Fruit fly (Drosophila melanogaster) whole organism, adult: Measurements from ENCODE around the gene colt.

Experiments
- CG11617 ChIP-seq: fragments of 200-800 bp; sonication (Bioruptor generic); optimal IDR thresholded peaks from 2 replicates; lab custom pipeline; 2017; ENCODE audit warnings: mild to moderate bottlenecking, missing biosample characterization, missing genetic modification reagents, missing genetic modification characterization
- CG12768 ChIP-seq: fragments of 200-800 bp; sonication (Bioruptor generic); optimal IDR thresholded peaks from 2 replicates; lab custom pipeline; 2017; ENCODE audit warnings: missing biosample characterization, missing genetic modification characterization, mild to moderate bottlenecking, moderate library complexity, missing genetic modification reagents
- CG14711 ChIP-seq: fragments of 200-800 bp; sonication (Bioruptor generic); optimal IDR thresholded peaks from 2 replicates; lab custom pipeline; 2018; ENCODE audit warnings: missing biosample characterization, mild to moderate bottlenecking, missing genetic modification characterization, moderate library complexity
- CG1620 ChIP-seq: fragments of 200-800 bp; sonication (Bioruptor generic); optimal IDR thresholded peaks from 2 replicates; lab custom pipeline; 2016; ENCODE audit warnings: missing biosample characterization, missing genetic modification characterization
- CG33017 ChIP-seq: fragments of 200-800 bp; sonication (Bioruptor generic); optimal IDR thresholded peaks from 2 replicates; lab custom pipeline; 2018; ENCODE audit warnings: missing biosample characterization, mild to moderate bottlenecking, missing genetic modification characterization, moderate library complexity
- CG5204 ChIP-seq: fragments of 200-800 bp; sonication (Bioruptor generic); optimal IDR thresholded peaks from 2 replicates; lab custom pipeline; 2016; ENCODE audit warnings: missing biosample characterization, missing genetic modification characterization
- CG7045 ChIP-seq: fragments of 200-800 bp; sonication (Bioruptor generic); optimal IDR thresholded peaks from 2 replicates; lab custom pipeline; 2017; ENCODE audit warnings: missing biosample characterization, mild to moderate bottlenecking, missing genetic modification characterization
- CG7101 ChIP-seq: fragments of 200-800 bp; sonication (Bioruptor generic); optimal IDR thresholded peaks from 2 replicates; lab custom pipeline; 2018; ENCODE audit warnings: missing biosample characterization, mild to moderate bottlenecking, missing genetic modification characterization, moderate library complexity
- Clk ChIP-seq: fragments of 200-800 bp; sonication (Bioruptor generic); optimal IDR thresholded peaks from 2 replicates; lab custom pipeline; 2017; ENCODE audit warnings: missing biosample characterization, missing genetic modification characterization
- Crg-1 ChIP-seq: fragments of 200-800 bp; sonication (Bioruptor generic); optimal IDR thresholded peaks from 2 replicates; lab custom pipeline; 2016; ENCODE audit warnings: missing biosample characterization, missing genetic modification characterization
- Hr96 ChIP-seq: fragments of 200-800 bp; sonication (Bioruptor generic); optimal IDR thresholded peaks from 2 replicates; lab custom pipeline; 2016; ENCODE audit warnings: missing biosample characterization, missing genetic modification characterization
- Mnt ChIP-seq: fragments of 200-800 bp; sonication (Bioruptor generic); optimal IDR thresholded peaks from 2 replicates; lab custom pipeline; 2016; ENCODE audit warnings: missing biosample characterization, mild to moderate bottlenecking, missing genetic modification characterization
- bab1 ChIP-seq: fragments of 200-800 bp; sonication (Bioruptor generic); optimal IDR thresholded peaks from 3 replicates; lab custom pipeline; 2019; ENCODE audit warnings: missing biosample characterization, mild to moderate bottlenecking, missing genetic modification characterization, moderate library complexity
- cic ChIP-seq: fragments of 200-800 bp; sonication (Bioruptor generic); optimal IDR thresholded peaks from 2 replicates; lab custom pipeline; 2017; ENCODE audit warnings: missing biosample characterization, mild to moderate bottlenecking, missing genetic modification characterization, moderate library complexity
- cnc ChIP-seq, 2 experiments: fragments of >200 bp; optimal IDR thresholded peaks; 2 replicates each; lab custom pipeline; 2017
- kay ChIP-seq: fragments of 200-800 bp; sonication (Bioruptor generic); peaks from one replicate; lab custom pipeline; 2016; ENCODE audit warnings: missing biosample characterization, missing genetic modification characterization, borderline replicate concordance
- ovo ChIP-seq: fragments of 200-800 bp; sonication (Bioruptor generic); optimal IDR thresholded peaks from 2 replicates; lab custom pipeline; 2016; ENCODE audit warnings: missing biosample characterization, missing genetic modification characterization
- pad ChIP-seq: fragments of 200-800 bp; sonication (Bioruptor generic); optimal IDR thresholded peaks from 3 replicates; lab custom pipeline; 2017; ENCODE audit warnings: missing biosample characterization, missing genetic modification characterization, mild to moderate bottlenecking, moderate library complexity, missing genetic modification reagents
- tj ChIP-seq: fragments of 200-800 bp; sonication (Bioruptor generic); optimal IDR thresholded peaks from 3 replicates; lab custom pipeline; 2017; ENCODE audit warnings: missing biosample characterization, mild to moderate bottlenecking, missing genetic modification characterization, moderate library complexity
- toe ChIP-seq: fragments of 200-800 bp; sonication (Bioruptor generic); optimal IDR thresholded peaks from 2 replicates; lab custom pipeline; 2016; ENCODE audit warnings: missing biosample characterization, missing genetic modification characterization

Gene colt

dm6 chr2L:2734215-2734614 lies 35.7 kb downstream of the colt start:
- TF ChIP-seq CG7101 (tag; lab: Kevin White, UChicago) (peak; percentile 65), ovo (no peak), CG1620 (GFP tag; lab: Kevin White, UChicago) (peak; percentile 38), CG11617 (GFP tag; lab: Kevin White, UChicago) (peak; percentile 47), CG33017 (tag; lab: Kevin White, UChicago) (no peak), CG7045 (GFP tag; lab: Kevin White, UChicago) (peak; percentile 52), cnc (optimal IDR thresholded peaks at IDR 0.05; lab: Kevin White, UChicago) (no peak), bab1 (GFP tag; lab: Kevin White, UChicago) (peak; percentile 90), pad (peak; percentile 61), toe (GFP tag; lab: Kevin White, UChicago) (peak; percentile 34), Hr96 (peak; percentile 9), tj (peak; percentile 42), cic (GFP tag; lab: Kevin White, UChicago) (no peak), Clk (GFP tag; lab: Kevin White, UChicago) (no peak), CG5204 (no peak), CG12768 (GFP tag; lab: Kevin White, UChicago) (no peak), CG14711 (tag; lab: Kevin White, UChicago) (peak; percentile 60), Crg-1 (GFP tag; lab: Kevin White, UChicago) (peak; percentile 48), Mnt (no peak), kay (peak; percentile 25)

- TF ChIP-seq cnc (optimal IDR thresholded peaks at IDR 0.05; lab: Kevin White, UChicago) (no peak), Clk (GFP tag; lab: Kevin White, UChicago) (no peak), CG7045 (GFP tag; lab: Kevin White, UChicago) (no peak), bab1 (GFP tag; lab: Kevin White, UChicago) (no peak), tj (peak; percentile 92), ovo (no peak), cic (GFP tag; lab: Kevin White, UChicago) (no peak), Hr96 (no peak)
Observed at dm6 chr2L:2732139-2732830, 37.6 kb downstream of the colt start.

dm6 chr2L:2731370-2732138 lies 38.3 kb downstream of the colt start:
- TF ChIP-seq kay: peak; percentile 59
- TF ChIP-seq Mnt: no peak
- TF ChIP-seq CG5204: peak; percentile 43
- TF ChIP-seq CG7101 (tag; lab: Kevin White, UChicago): peak; percentile 54
- TF ChIP-seq CG14711 (tag; lab: Kevin White, UChicago): peak; percentile 49
- TF ChIP-seq toe (GFP tag; lab: Kevin White, UChicago): peak; percentile 47
- no peak for TF ChIP-seq pad
- no peak for TF ChIP-seq tj
- TF ChIP-seq CG7045 (GFP tag; lab: Kevin White, UChicago): peak; percentile 43
- TF ChIP-seq CG11617 (GFP tag; lab: Kevin White, UChicago): peak; percentile 45
- peak; percentile 17 for TF ChIP-seq CG1620 (GFP tag; lab: Kevin White, UChicago)
- TF ChIP-seq Crg-1 (GFP tag; lab: Kevin White, UChicago): no peak
- peak; percentile 23 for TF ChIP-seq CG33017 (tag; lab: Kevin White, UChicago)

DNA sequence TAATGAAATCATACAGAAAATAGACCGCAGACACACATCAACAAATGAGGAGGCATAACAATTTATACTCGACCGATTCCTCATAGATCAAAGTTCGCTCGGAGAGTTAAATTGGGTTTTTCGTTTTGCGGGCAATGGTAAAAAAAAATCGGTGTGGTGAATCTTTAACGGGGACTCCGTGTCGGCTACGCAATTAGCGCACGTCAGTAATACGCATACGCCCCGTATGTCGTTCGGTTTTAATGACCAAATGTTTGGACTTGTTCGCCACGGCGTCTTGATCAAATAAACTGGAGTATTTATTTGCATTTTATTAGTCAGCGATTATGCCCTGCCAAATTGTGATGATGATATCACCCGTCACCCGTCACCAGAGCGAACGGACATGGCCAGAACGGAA lies 39.1 kb downstream of the colt start:
- TF ChIP-seq CG5204: no peak
- TF ChIP-seq kay: peak; percentile 73

dm6 chr2L:2729882-2730281 lies 40.0 kb downstream of the colt start:
- TF ChIP-seq Hr96 (peak; percentile 9), Clk (GFP tag; lab: Kevin White, UChicago) (no peak), CG12768 (GFP tag; lab: Kevin White, UChicago) (peak; percentile 59), CG7101 (tag; lab: Kevin White, UChicago) (peak; percentile 42), ovo (no peak), cic (GFP tag; lab: Kevin White, UChicago) (peak; percentile 50), CG33017 (tag; lab: Kevin White, UChicago) (peak; percentile 72), toe (GFP tag; lab: Kevin White, UChicago) (no peak), CG14711 (tag; lab: Kevin White, UChicago) (peak; percentile 54), bab1 (GFP tag; lab: Kevin White, UChicago) (peak; percentile 26), cnc (optimal IDR thresholded peaks at IDR 0.05; lab: Kevin White, UChicago) (no peak), CG11617 (GFP tag; lab: Kevin White, UChicago) (peak; percentile 14), CG7045 (GFP tag; lab: Kevin White, UChicago) (peak; percentile 44), tj (peak; percentile 75), Crg-1 (GFP tag; lab: Kevin White, UChicago) (peak; percentile 5), CG5204 (no peak), kay (peak; percentile 9), CG1620 (GFP tag; lab: Kevin White, UChicago) (no peak), pad (peak; percentile 12), Mnt (peak; percentile 63)

dm6 chr2L:2728577-2728976 lies 41.3 kb downstream of the colt start:
- TF ChIP-seq pad: no peak
- no peak for TF ChIP-seq Clk (GFP tag; lab: Kevin White, UChicago)
- TF ChIP-seq CG14711 (tag; lab: Kevin White, UChicago): peak; percentile 7
- TF ChIP-seq cic (GFP tag; lab: Kevin White, UChicago): peak; percentile 80
- peak; percentile 62 for TF ChIP-seq tj
- TF ChIP-seq kay: peak; percentile 66
